Fruit fly (Drosophila melanogaster) whole organism, embryonic: ENCODE measurements around the gene CG42329.
A peak's percentile ranks its signal among the peaks of the same experiment; 100 is the strongest.

Experiments used
- BtbVII ChIP-seq: fragments of 200-800 bp; sonication (Bioruptor generic); optimal IDR thresholded peaks from 3 replicates; lab custom pipeline; 2017; ENCODE audit warnings: missing biosample characterization, mild to moderate bottlenecking, missing genetic modification characterization
- CG10321 ChIP-seq: fragments of 200-800 bp; sonication (Bioruptor generic); IDR thresholded peaks from 2 replicates; pipeline ENCODE4 v1.3.6; 2022; ENCODE audit warnings: missing biosample characterization, missing genetic modification characterization
- CG10959 ChIP-seq: fragments of 200-800 bp; sonication (Bioruptor generic); IDR thresholded peaks from 2 replicates; pipeline ENCODE4 v1.3.6; 2022; ENCODE audit warnings: missing biosample characterization, missing genetic modification characterization
- CG10979 ChIP-seq: fragments of 200-800 bp; sonication (Bioruptor generic); optimal IDR thresholded peaks from 2 replicates; lab custom pipeline; 2018; ENCODE audit warnings: missing biosample characterization, mild to moderate bottlenecking, missing genetic modification characterization, moderate library complexity
- CG12299 ChIP-seq: fragments of 200-800 bp; sonication (Bioruptor generic); optimal IDR thresholded peaks from 2 replicates; lab custom pipeline; 2018; ENCODE audit warnings: missing biosample characterization, mild to moderate bottlenecking, missing genetic modification characterization
- CG14860 ChIP-seq: fragments of 200-800 bp; sonication (Bioruptor generic); IDR thresholded peaks from 3 replicates; pipeline ENCODE4 v1.3.6; 2022; ENCODE audit warnings: missing biosample characterization, missing genetic modification characterization; ENCODE audit not compliant: partially characterized antibody
- CG15479 ChIP-seq: fragments of 200-800 bp; sonication (Bioruptor generic); optimal IDR thresholded peaks from 3 replicates; lab custom pipeline; 2019; ENCODE audit warnings: missing biosample characterization, mild to moderate bottlenecking, missing genetic modification characterization, moderate library complexity
- CG1602 ChIP-seq: fragments of 200-800 bp; sonication (Bioruptor generic); optimal IDR thresholded peaks from 3 replicates; lab custom pipeline; 2016; ENCODE audit warnings: missing biosample characterization, missing genetic modification characterization
- CG16813 ChIP-seq: fragments of 200-800 bp; sonication (Bioruptor generic); IDR thresholded peaks from 3 replicates; pipeline ENCODE4 v1.3.6; 2022; ENCODE audit warnings: missing biosample characterization, missing genetic modification characterization; ENCODE audit not compliant: partially characterized antibody
- CG17568 ChIP-seq: fragments of 200-800 bp; sonication (Bioruptor generic); optimal IDR thresholded peaks from 2 replicates; lab custom pipeline; 2018; ENCODE audit warnings: missing biosample characterization, mild to moderate bottlenecking, missing genetic modification characterization, moderate library complexity
- CG17829 ChIP-seq: fragments of 200-800 bp; optimal IDR thresholded peaks from 2 replicates; lab custom pipeline; 2019; ENCODE audit warnings: missing biosample characterization, mild to moderate bottlenecking, missing genetic modification characterization, moderate library complexity
- CG18764 ChIP-seq: fragments of 200-800 bp; sonication (Bioruptor generic); optimal IDR thresholded peaks from 3 replicates; lab custom pipeline; 2016; ENCODE audit warnings: missing biosample characterization, missing genetic modification characterization
- CG2202 ChIP-seq: fragments of 200-800 bp; sonication (Bioruptor generic); optimal IDR thresholded peaks from 2 replicates; lab custom pipeline; 2018; ENCODE audit warnings: missing biosample characterization, mild to moderate bottlenecking, missing genetic modification characterization
- CG31365 ChIP-seq: fragments of 200-800 bp; sonication (Bioruptor generic); optimal IDR thresholded peaks from 2 replicates; lab custom pipeline; 2018; ENCODE audit warnings: missing biosample characterization, mild to moderate bottlenecking, missing genetic modification characterization
- CG43689 ChIP-seq: fragments of 200-800 bp; sonication (Bioruptor generic); IDR thresholded peaks from 2 replicates; pipeline ENCODE4 v1.3.6; 2022; ENCODE audit warnings: missing biosample characterization, missing genetic modification characterization
- CG4730 ChIP-seq: fragments of 200-800 bp; sonication (Bioruptor generic); IDR thresholded peaks from 2 replicates; pipeline ENCODE4 v1.3.6; 2022; ENCODE audit warnings: missing biosample characterization, missing genetic modification characterization
- CG5180 ChIP-seq: fragments of 200-800 bp; sonication (Bioruptor generic); optimal IDR thresholded peaks from 3 replicates; lab custom pipeline; 2017; ENCODE audit warnings: missing biosample characterization, missing genetic modification characterization, mild to moderate bottlenecking, moderate library complexity, missing genetic modification reagents
- CG5953 ChIP-seq: fragments of 200-800 bp; sonication (Bioruptor generic); IDR thresholded peaks from 2 replicates; pipeline ENCODE4 v1.3.6; 2022; ENCODE audit warnings: missing biosample characterization, missing genetic modification characterization
- CG7556 ChIP-seq: fragments of 200-800 bp; sonication (Bioruptor generic); optimal IDR thresholded peaks from 2 replicates; lab custom pipeline; 2017; ENCODE audit warnings: missing biosample characterization, mild to moderate bottlenecking, missing genetic modification characterization
- CG8478 ChIP-seq: fragments of >200 bp; optimal IDR thresholded peaks from 2 replicates; lab custom pipeline; 2018
- CG9876 ChIP-seq: fragments of 200-800 bp; sonication (Bioruptor generic); optimal IDR thresholded peaks from 2 replicates; lab custom pipeline; 2016; ENCODE audit warnings: missing biosample characterization, missing genetic modification characterization
- CHES-1-like ChIP-seq: fragments of 200-800 bp; sonication (Bioruptor generic); optimal IDR thresholded peaks from 2 replicates; lab custom pipeline; 2016; ENCODE audit warnings: missing biosample characterization, missing genetic modification characterization
- Dll ChIP-seq: fragments of 200-800 bp; sonication (Bioruptor generic); IDR thresholded peaks from 4 replicates; pipeline ENCODE4 v1.3.6; 2022; ENCODE audit warnings: missing biosample characterization, missing genetic modification characterization; ENCODE audit not compliant: partially characterized antibody
- Doc3 ChIP-seq: fragments of 200-800 bp; sonication (Bioruptor generic); IDR thresholded peaks from 3 replicates; pipeline ENCODE4 v1.3.6; 2022; ENCODE audit warnings: missing biosample characterization, missing genetic modification characterization; ENCODE audit not compliant: partially characterized antibody
- Gsc ChIP-seq: fragments of 200-800 bp; sonication (Bioruptor generic); IDR thresholded peaks from 2 replicates; pipeline ENCODE4 v1.3.6; 2022; ENCODE audit warnings: missing biosample characterization, missing genetic modification characterization
- Gug ChIP-seq: fragments of 200-800 bp; sonication (Bioruptor generic); IDR thresholded peaks from 4 replicates; pipeline ENCODE4 v1.3.6; 2022; ENCODE audit warnings: missing biosample characterization, missing genetic modification characterization
- Hand ChIP-seq: fragments of 200-800 bp; sonication (Bioruptor generic); optimal IDR thresholded peaks from 2 replicates; lab custom pipeline; 2017; ENCODE audit warnings: mild to moderate bottlenecking, missing biosample characterization, missing genetic modification reagents, missing genetic modification characterization
- HmgZ ChIP-seq: fragments of 200-800 bp; sonication (Bioruptor generic); optimal IDR thresholded peaks from 2 replicates; lab custom pipeline; 2018; ENCODE audit warnings: missing biosample characterization, mild to moderate bottlenecking, missing genetic modification characterization
- MBD-R2 ChIP-seq: fragments of 200-800 bp; sonication (Bioruptor generic); IDR thresholded peaks from 2 replicates; pipeline ENCODE4 v1.3.6; 2022; ENCODE audit warnings: missing biosample characterization, missing genetic modification characterization
- Meics ChIP-seq: fragments of 200-800 bp; sonication (Bioruptor generic); optimal IDR thresholded peaks from 2 replicates; lab custom pipeline; 2017; ENCODE audit warnings: missing biosample characterization, mild to moderate bottlenecking, missing genetic modification characterization
- Sox102F ChIP-seq: fragments of 200-800 bp; sonication (Bioruptor generic); optimal IDR thresholded peaks from 2 replicates; lab custom pipeline; 2018; ENCODE audit warnings: missing biosample characterization, mild to moderate bottlenecking, missing genetic modification characterization, moderate library complexity
- Spps ChIP-seq: fragments of 200-800 bp; sonication (Bioruptor generic); optimal IDR thresholded peaks from 2 replicates; lab custom pipeline; 2018; ENCODE audit warnings: missing biosample characterization, mild to moderate bottlenecking, missing genetic modification characterization
- abd-A ChIP-seq: fragments of 200-800 bp; sonication (Bioruptor generic); optimal IDR thresholded peaks from 3 replicates; lab custom pipeline; 2019; ENCODE audit warnings: missing biosample characterization, mild to moderate bottlenecking, missing genetic modification characterization, moderate library complexity
- crol ChIP-seq: fragments of 200-800 bp; sonication (Bioruptor generic); IDR thresholded peaks from 2 replicates; pipeline ENCODE4 v1.3.6; 2022; ENCODE audit warnings: missing biosample characterization, missing genetic modification characterization
- danr ChIP-seq: fragments of 200-800 bp; sonication (Bioruptor generic); IDR thresholded peaks from 2 replicates; pipeline ENCODE4 v1.3.6; 2022; ENCODE audit warnings: missing biosample characterization, missing genetic modification characterization
- gcm2 ChIP-seq: fragments of 200-800 bp; sonication (Bioruptor generic); optimal IDR thresholded peaks from 2 replicates; lab custom pipeline; 2016; ENCODE audit warnings: missing biosample characterization, missing genetic modification characterization
- hb ChIP-seq: fragments of 200-800 bp; sonication (Bioruptor generic); IDR thresholded peaks from 3 replicates; pipeline ENCODE4 v1.3.6; 2022; ENCODE audit warnings: missing biosample characterization, missing genetic modification characterization; ENCODE audit not compliant: partially characterized antibody
- hkb ChIP-seq, 2 experiments: fragments of 200-800 bp in 1 of 2; fragments of >200 bp in 1 of 2; sonication (Bioruptor generic) in 1 of 2; IDR thresholded peaks in 1 of 2; optimal IDR thresholded peaks in 1 of 2; 2 replicates each; pipeline versions ENCODE4 v1.3.6 to Lab custom; 2017 to 2022; ENCODE audit warnings: missing biosample characterization in 1 of 2, missing genetic modification characterization in 1 of 2
- insv ChIP-seq, 2 experiments: fragments of 200-800 bp; sonication (Bioruptor generic); optimal IDR thresholded peaks; 3 replicates each; lab custom pipeline; 2016 to 2018; ENCODE audit warnings: missing biosample characterization in 2 of 2, missing genetic modification characterization in 2 of 2
- jigr1 ChIP-seq: fragments of 200-800 bp; sonication (Bioruptor generic); IDR thresholded peaks from 3 replicates; pipeline ENCODE4 v1.3.6; 2022; ENCODE audit warnings: missing biosample characterization, missing genetic modification characterization
- kah ChIP-seq: fragments of 200-800 bp; sonication (Bioruptor generic); optimal IDR thresholded peaks from 2 replicates; lab custom pipeline; 2018; ENCODE audit warnings: missing biosample characterization, mild to moderate bottlenecking, missing genetic modification characterization
- mam ChIP-seq: fragments of 200-800 bp; sonication (Bioruptor generic); optimal IDR thresholded peaks from 3 replicates; lab custom pipeline; 2016; ENCODE audit warnings: missing biosample characterization, missing genetic modification characterization
- mld ChIP-seq: fragments of 200-800 bp; sonication (Bioruptor generic); IDR thresholded peaks from 3 replicates; pipeline ENCODE4 v1.3.6; 2022; ENCODE audit warnings: missing biosample characterization, missing genetic modification characterization; ENCODE audit not compliant: partially characterized antibody
- pb ChIP-seq: fragments of 200-800 bp; sonication (Bioruptor generic); optimal IDR thresholded peaks from 3 replicates; lab custom pipeline; 2016; ENCODE audit warnings: missing biosample characterization, missing genetic modification characterization
- salm ChIP-seq: fragments of 200-800 bp; sonication (Bioruptor generic); optimal IDR thresholded peaks from 2 replicates; lab custom pipeline; 2018; ENCODE audit warnings: missing biosample characterization, mild to moderate bottlenecking, missing genetic modification characterization
- schlank ChIP-seq: fragments of 200-800 bp; sonication (Bioruptor generic); optimal IDR thresholded peaks from 2 replicates; lab custom pipeline; 2018; ENCODE audit warnings: missing biosample characterization, mild to moderate bottlenecking, missing genetic modification characterization
- sens ChIP-seq: fragments of 200-800 bp; sonication (Bioruptor generic); peaks from one replicate; lab custom pipeline; 2016; ENCODE audit warnings: missing biosample characterization, missing genetic modification characterization
- so ChIP-seq: fragments of 200-800 bp; sonication (Bioruptor generic); IDR thresholded peaks from 3 replicates; pipeline ENCODE4 v1.3.6; 2022; ENCODE audit warnings: missing biosample characterization, missing genetic modification characterization
- ssp ChIP-seq: fragments of 200-800 bp; sonication (Bioruptor generic); IDR thresholded peaks from 2 replicates; pipeline ENCODE4 v1.3.6; 2022; ENCODE audit warnings: missing biosample characterization, missing genetic modification characterization
- wor ChIP-seq: fragments of 200-800 bp; sonication (Bioruptor generic); IDR thresholded peaks from 2 replicates; pipeline ENCODE4 v1.3.6; 2022; ENCODE audit warnings: missing biosample characterization, missing genetic modification characterization

The CG42329 gene

DNA sequence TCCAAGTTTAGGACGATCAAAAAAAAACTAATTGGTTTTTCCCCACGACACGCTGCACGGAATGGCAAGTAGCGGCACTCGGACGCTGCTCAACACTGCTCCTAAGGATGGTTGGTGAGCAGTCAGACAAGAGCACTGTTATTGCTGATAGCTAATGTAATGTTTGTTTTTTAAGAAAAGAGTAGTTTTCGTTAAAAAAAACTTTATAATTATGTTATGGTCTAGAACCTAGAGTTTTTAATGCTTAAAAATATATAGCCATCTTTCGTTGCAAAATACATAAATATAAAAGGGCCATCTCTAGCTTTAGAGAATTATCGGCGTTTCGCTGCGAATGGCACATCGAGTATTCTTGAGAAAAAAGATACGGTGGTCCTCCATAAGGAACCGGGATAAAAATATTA lies 46.4 kb upstream of the CG42329 start, which contains the start of the genes Charon and CG4887 (continued):
- peak; percentile 33; the same call in 1 of the 2 replicates for TF ChIP-seq CG5953 (GFP tag; lab: Robert Waterston, UW)
- peak; percentile 71 for TF ChIP-seq ssp (GFP tag; lab: Robert Waterston, UW)
- peak; percentile 61 for TF ChIP-seq gcm2 (GFP tag; lab: Kevin White, UChicago)
- TF ChIP-seq CG18764 (GFP tag; lab: Kevin White, UChicago) = no peak
- TF ChIP-seq CG10979 (tag; lab: Kevin White, UChicago) = peak; percentile 71
- TF ChIP-seq CG5180 (GFP tag; lab: Kevin White, UChicago) = no peak
- TF ChIP-seq sens (GFP tag; lab: Kevin White, UChicago) = peak; percentile 97
- TF ChIP-seq jigr1 (GFP tag; lab: Robert Waterston, UW) = no peak
- TF ChIP-seq hb (GFP tag; lab: Robert Waterston, UW) = no peak
- TF ChIP-seq CG1602 (GFP tag; lab: Kevin White, UChicago) = peak; percentile 83
- no peak for TF ChIP-seq CG43689 (GFP tag; lab: Robert Waterston, UW)
- TF ChIP-seq Doc3 (GFP tag; lab: Robert Waterston, UW) = peak; percentile 65; the same call in 2 of the 3 replicates
- peak; percentile 75 for TF ChIP-seq Meics (GFP tag; lab: Kevin White, UChicago)
- TF ChIP-seq MBD-R2 (GFP tag; lab: Robert Waterston, UW) = peak; percentile 89
- TF ChIP-seq Sox102F = no peak
- TF ChIP-seq CHES-1-like (GFP tag; lab: Kevin White, UChicago) = peak; percentile 91
- no peak for TF ChIP-seq mld (GFP tag; lab: Robert Waterston, UW)
- TF ChIP-seq CG8478 (lab: Kevin White, UChicago) = no peak
- no peak for TF ChIP-seq BtbVII
- TF ChIP-seq pb (GFP tag; lab: Kevin White, UChicago) = peak; percentile 55
- TF ChIP-seq CG31365 (tag; lab: Kevin White, UChicago) = no peak
- TF ChIP-seq salm (tag; lab: Kevin White, UChicago) = peak; percentile 49
- peak; percentile 53 for TF ChIP-seq Spps
- TF ChIP-seq schlank (tag; lab: Kevin White, UChicago) = peak; percentile 46
- peak in 1 of 2 experiments; percentile 58 for TF ChIP-seq insv (GFP tag; optimal IDR thresholded peaks at IDR 0.05; lab: Kevin White, UChicago)
- no peak for TF ChIP-seq CG17568 (GFP tag; lab: Kevin White, UChicago)
- TF ChIP-seq HmgZ (tag; lab: Kevin White, UChicago) = peak; percentile 89
- TF ChIP-seq Hand = peak; percentile 37
- TF ChIP-seq Gsc (GFP tag; lab: Robert Waterston, UW) = peak; percentile 46; the same call in 1 of the 2 replicates
- TF ChIP-seq Gug = peak; percentile 83
- TF ChIP-seq CG2202 (tag; lab: Kevin White, UChicago) = peak; percentile 51
- no peak for TF ChIP-seq CG15479 (GFP tag; lab: Kevin White, UChicago)
- peak; percentile 71 for TF ChIP-seq CG9876 (GFP tag; lab: Kevin White, UChicago)
- peak; percentile 77 for TF ChIP-seq CG17829 (tag; lab: Kevin White, UChicago)
- no peak for TF ChIP-seq CG7556 (GFP tag; lab: Kevin White, UChicago)
- peak; percentile 71 for TF ChIP-seq CG12299 (tag; lab: Kevin White, UChicago)
- TF ChIP-seq CG14860 (GFP tag; lab: Robert Waterston, UW) = peak; percentile 34; the same call in 1 of the 3 replicates
- TF ChIP-seq CG10321 (GFP tag; lab: Robert Waterston, UW) = no peak
- TF ChIP-seq mam = peak; percentile 92
- TF ChIP-seq danr = peak; percentile 62; the same call in 1 of the 2 replicates
- peak; percentile 54 for TF ChIP-seq kah (GFP tag; lab: Kevin White, UChicago)
- peak; percentile 11; the same call in 1 of the 3 replicates for TF ChIP-seq so (GFP tag; lab: Robert Waterston, UW)
- TF ChIP-seq CG10959 = peak; percentile 73
- peak; percentile 64 for TF ChIP-seq CG4730 (GFP tag; lab: Robert Waterston, UW)
- TF ChIP-seq wor (GFP tag; lab: Robert Waterston, UW) = peak; percentile 57; the same call in 1 of the 2 replicates
- no peak for TF ChIP-seq hkb (optimal IDR thresholded peaks at IDR 0.05; lab: Kevin White, UChicago)
- TF ChIP-seq hkb (GFP tag; IDR thresholded peaks at IDR 0.05; lab: Robert Waterston, UW) = peak; percentile 76
- TF ChIP-seq Dll (GFP tag; lab: Robert Waterston, UW) = peak; percentile 85
- TF ChIP-seq abd-A (tag; lab: Kevin White, UChicago) = no peak
- TF ChIP-seq crol (GFP tag; lab: Robert Waterston, UW) = no peak
- TF ChIP-seq CG16813 (GFP tag; lab: Robert Waterston, UW) = peak; percentile 75
